Worm (Caenorhabditis elegans): ENCODE data around the gene rabx-5.

DNA sequence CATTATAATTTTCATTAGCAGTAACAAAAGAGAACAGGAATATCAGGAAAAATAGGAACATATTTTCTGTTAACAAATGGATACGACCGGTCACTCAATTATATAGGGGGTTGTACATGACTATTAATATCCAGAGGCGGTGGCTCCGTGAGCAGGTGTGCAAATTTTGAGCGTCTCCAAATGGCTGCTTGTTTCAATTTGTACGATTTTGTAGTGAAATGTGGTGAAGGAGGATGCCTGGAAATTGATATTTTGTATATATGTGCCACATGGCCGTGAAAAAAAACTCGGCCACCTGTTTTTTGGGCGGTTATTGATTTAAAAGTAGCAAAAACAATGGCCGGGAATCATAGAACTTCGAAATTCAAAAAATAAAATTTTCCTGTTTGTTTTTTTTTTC is 12.4 kb upstream of the rabx-5 start, which contains the start of gene Y45F3A.8:
- TF ChIP-seq mdl-1 (tag; optimal IDR thresholded peaks at IDR 0.05) (no peak), ztf-4 (tag; optimal IDR thresholded peaks at IDR 0.05) (no peak), nhr-20 (tag; optimal IDR thresholded peaks at IDR 0.05) (no peak), ets-5 (GFP tag; IDR thresholded peaks at IDR 0.05) (no peak), pax-3 (tag; optimal IDR thresholded peaks at IDR 0.05) (no peak)
